Worm (Caenorhabditis elegans) whole organism, midembryonic: ENCODE measurements around the gene col-13.

Source experiments
- T22C8.4 ChIP-seq: fragments of 200-800 bp; sonication (Bioruptor generic); IDR thresholded peaks from 2 replicates; pipeline ENCODE4 v1.3.6; 2022; ENCODE audit warnings: missing genetic modification characterization, missing compliant biosample characterization
- cog-1 ChIP-seq: sonication (generic microtip); optimal IDR thresholded peaks from 2 replicates; lab custom pipeline; 2016; ENCODE audit warnings: missing genetic modification characterization, missing compliant biosample characterization
- flt-1 ChIP-seq: fragments of 200-800 bp; sonication (Bioruptor generic); IDR thresholded peaks from 2 replicates; pipeline ENCODE4 v1.3.6; 2022; ENCODE audit warnings: missing genetic modification characterization, missing compliant biosample characterization
- klf-2 ChIP-seq: fragments of 200-800 bp; sonication (Bioruptor generic); conservative IDR thresholded peaks from 2 replicates; pipeline ENCODE4 v1.3.6; 2022; ENCODE audit warnings: missing genetic modification reagents, missing genetic modification characterization, missing compliant biosample characterization
- med-1 ChIP-seq: sonication (generic microtip); optimal IDR thresholded peaks from 2 replicates; lab custom pipeline; 2017; ENCODE audit warnings: missing genetic modification characterization, mild to moderate bottlenecking, missing compliant biosample characterization, antibody characterized with exemption, missing genetic modification reagents; ENCODE audit not compliant: insufficient read depth
- ref-1 ChIP-seq: fragments of 200-800 bp; sonication (Bioruptor generic); conservative IDR thresholded peaks from 2 replicates; pipeline ENCODE4 v1.3.6; 2022; ENCODE audit warnings: missing genetic modification reagents, missing genetic modification characterization, missing compliant biosample characterization
- tab-1 ChIP-seq: fragments of 200-800 bp; sonication (Bioruptor generic); IDR thresholded peaks from 2 replicates; pipeline ENCODE4 v1.3.6; 2022; ENCODE audit warnings: missing genetic modification characterization, missing compliant biosample characterization
- ztf-23 ChIP-seq: fragments of 200-800 bp; sonication (Bioruptor generic); IDR thresholded peaks from 2 replicates; pipeline ENCODE4 v1.3.6; 2022; ENCODE audit warnings: missing genetic modification reagents, missing genetic modification characterization, missing compliant biosample characterization
- ztf-29 ChIP-seq: fragments of 200-800 bp; sonication (Bioruptor generic); IDR thresholded peaks from 2 replicates; pipeline ENCODE4 v1.3.6; 2022; ENCODE audit warnings: missing genetic modification reagents, missing genetic modification characterization, missing compliant biosample characterization

The col-13 gene

ce11 chrV:10421802-10422201 lies at the start of gene col-13:
Gene col-13, minus strand, starts transcription at chrV:10421902.
- TF ChIP-seq T22C8.4 (GFP tag; lab: Robert Waterston, UW) (no peak), ztf-29 (no peak), ref-1 (GFP tag; lab: Robert Waterston, UW) (no peak), flt-1 (no peak), klf-2 (GFP tag; lab: Robert Waterston, UW) (no peak), ztf-23 (GFP tag; lab: Robert Waterston, UW) (no peak), tab-1 (GFP tag; lab: Robert Waterston, UW) (no peak), med-1 (GFP tag; lab: Kevin White, UChicago) (no peak), cog-1 (no peak)

- TF ChIP-seq ztf-23 (GFP tag; lab: Robert Waterston, UW), result no peak
- TF ChIP-seq cog-1, result no peak
Observed at ce11 chrV:10471007-10471406, 49.3 kb upstream of the col-13 start.

- TF ChIP-seq cog-1, result no peak
- no peak for TF ChIP-seq med-1 (GFP tag; lab: Kevin White, UChicago)
- TF ChIP-seq T22C8.4 (GFP tag; lab: Robert Waterston, UW), result no peak
- TF ChIP-seq flt-1, result no peak
- no peak for TF ChIP-seq ztf-29
- TF ChIP-seq tab-1 (GFP tag; lab: Robert Waterston, UW), result no peak
- TF ChIP-seq ref-1 (GFP tag; lab: Robert Waterston, UW), result no peak
- TF ChIP-seq ztf-23 (GFP tag; lab: Robert Waterston, UW), result no peak
- no peak for TF ChIP-seq klf-2 (GFP tag; lab: Robert Waterston, UW)
Observed at ce11 chrV:10469845-10470244, 48.1 kb upstream of the col-13 start.

ce11 chrV:10468709-10469108 lies 47.0 kb upstream of the col-13 start:
- TF ChIP-seq klf-2 (GFP tag; lab: Robert Waterston, UW) (no peak), med-1 (GFP tag; lab: Kevin White, UChicago) (no peak), ztf-23 (GFP tag; lab: Robert Waterston, UW) (no peak), ztf-29 (no peak), T22C8.4 (GFP tag; lab: Robert Waterston, UW) (no peak), flt-1 (no peak), ref-1 (GFP tag; lab: Robert Waterston, UW) (no peak), cog-1 (no peak), tab-1 (GFP tag; lab: Robert Waterston, UW) (no peak)

- TF ChIP-seq flt-1 (no peak), ztf-23 (GFP tag; lab: Robert Waterston, UW) (no peak), ztf-29 (no peak), klf-2 (GFP tag; lab: Robert Waterston, UW) (no peak), med-1 (GFP tag; lab: Kevin White, UChicago) (no peak), T22C8.4 (GFP tag; lab: Robert Waterston, UW) (no peak), ref-1 (GFP tag; lab: Robert Waterston, UW) (no peak), tab-1 (GFP tag; lab: Robert Waterston, UW) (no peak), cog-1 (no peak)
Observed at ce11 chrV:10468190-10468589, 46.5 kb upstream of the col-13 start, which contains the start of gene egl-9. Gene egl-9, plus strand, starts transcription at chrV:10468517.

ce11 chrV:10467659-10468058 lies 46.0 kb upstream of the col-13 start:
- TF ChIP-seq cog-1, result no peak
- TF ChIP-seq flt-1, result no peak
- TF ChIP-seq klf-2 (GFP tag; lab: Robert Waterston, UW), result no peak

ce11 chrV:10467104-10467503 lies 45.4 kb upstream of the col-13 start:
- TF ChIP-seq flt-1, result no peak
- TF ChIP-seq ztf-29, result no peak
- no peak for TF ChIP-seq cog-1

ce11 chrV:10466607-10467092 lies 44.9 kb upstream of the col-13 start:
- TF ChIP-seq cog-1 (peak; percentile 93), flt-1 (peak; percentile 72), tab-1 (GFP tag; lab: Robert Waterston, UW) (no peak), klf-2 (GFP tag; lab: Robert Waterston, UW) (no peak), ztf-23 (GFP tag; lab: Robert Waterston, UW) (0 out of 2 replicates have a peak, but pooled peaks have one; percentile 50), T22C8.4 (GFP tag; lab: Robert Waterston, UW) (no peak), ztf-29 (peak; percentile 38; the same call in 1 of the 2 replicates), med-1 (GFP tag; lab: Kevin White, UChicago) (no peak), ref-1 (GFP tag; lab: Robert Waterston, UW) (no peak)

ce11 chrV:10465478-10465877 lies 43.8 kb upstream of the col-13 start:
- no peak for TF ChIP-seq med-1 (GFP tag; lab: Kevin White, UChicago)
- no peak for TF ChIP-seq tab-1 (GFP tag; lab: Robert Waterston, UW)
- no peak for TF ChIP-seq ztf-29
- no peak for TF ChIP-seq ref-1 (GFP tag; lab: Robert Waterston, UW)
- no peak for TF ChIP-seq klf-2 (GFP tag; lab: Robert Waterston, UW)
- TF ChIP-seq cog-1, result no peak
- TF ChIP-seq flt-1, result no peak
- TF ChIP-seq ztf-23 (GFP tag; lab: Robert Waterston, UW), result no peak
- TF ChIP-seq T22C8.4 (GFP tag; lab: Robert Waterston, UW), result no peak

ce11 chrV:10464746-10465145 lies 43.0 kb upstream of the col-13 start:
- TF ChIP-seq ztf-23 (GFP tag; lab: Robert Waterston, UW) (no peak), cog-1 (no peak), T22C8.4 (GFP tag; lab: Robert Waterston, UW) (no peak), ztf-29 (no peak), klf-2 (GFP tag; lab: Robert Waterston, UW) (no peak), med-1 (GFP tag; lab: Kevin White, UChicago) (no peak), ref-1 (GFP tag; lab: Robert Waterston, UW) (no peak), tab-1 (GFP tag; lab: Robert Waterston, UW) (no peak), flt-1 (no peak)
